Worm (Caenorhabditis elegans): ENCODE data around the gene F57A8.6.
A peak's percentile ranks its signal among the peaks of the same experiment; 100 is the strongest.

The F57A8.6 gene

DNA sequence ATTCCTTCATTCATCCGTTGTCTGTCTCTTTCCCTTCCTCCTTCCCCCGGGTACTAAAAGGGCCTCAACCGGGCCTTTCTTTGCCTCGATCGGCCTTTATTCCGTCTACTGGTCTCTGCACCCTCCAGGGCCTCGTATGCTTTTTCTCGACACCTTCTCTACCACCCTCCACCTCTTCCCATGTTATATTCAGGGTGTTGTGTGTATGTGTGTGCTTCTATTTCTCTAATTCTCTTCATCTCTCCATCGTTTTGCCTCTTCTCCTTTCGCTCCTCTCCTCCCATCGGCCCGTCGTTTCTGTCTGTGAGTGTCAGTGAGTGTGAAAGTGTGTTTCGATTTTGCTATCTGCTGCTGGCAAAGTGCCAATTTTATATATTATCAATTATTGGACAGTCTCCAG lies 33.9 kb downstream of the F57A8.6 start (continued):
- TF ChIP-seq saeg-2 (GFP tag; IDR thresholded peaks at IDR 0.05) = no peak
- TF ChIP-seq dpl-1 (GFP tag; optimal IDR thresholded peaks at IDR 0.05) = peak; percentile 30
- peak; percentile 70 for TF ChIP-seq nhr-6 (tag; optimal IDR thresholded peaks at IDR 0.05)
- no peak for TF ChIP-seq egl-27 (tag; optimal IDR thresholded peaks at IDR 0.05)
- no peak for TF ChIP-seq duxl-1 (tag; optimal IDR thresholded peaks at IDR 0.05; ENCODE audit: poor library complexity)
- no peak for TF ChIP-seq F49E8.2 (tag; optimal IDR thresholded peaks at IDR 0.05; ENCODE audit: borderline replicate concordance)
- no peak for TF ChIP-seq dmd-8 (GFP tag; IDR thresholded peaks at IDR 0.05)
- TF ChIP-seq F10B5.3 (tag; optimal IDR thresholded peaks at IDR 0.05) = no peak
- TF ChIP-seq sdz-12 (GFP tag; optimal IDR thresholded peaks at IDR 0.05) = no peak
- TF ChIP-seq nhr-237 (tag; optimal IDR thresholded peaks at IDR 0.05) = no peak
- peak in 1 of 2 experiments; percentile 6 for TF ChIP-seq daf-16 (GFP tag; optimal IDR thresholded peaks at IDR 0.05)
- peak; percentile 74 for TF ChIP-seq daf-16 (tag; optimal IDR thresholded peaks at IDR 0.05)
- no peak for TF ChIP-seq daf-19 (GFP tag; conservative IDR thresholded peaks at IDR 0.05)
- peak; percentile 89 for TF ChIP-seq mep-1 (tag; optimal IDR thresholded peaks at IDR 0.05)
- no peak for TF ChIP-seq Y105C5A.15 (GFP tag; IDR thresholded peaks at IDR 0.05)
- no peak for TF ChIP-seq T20F7.1 (GFP tag; optimal IDR thresholded peaks at IDR 0.05)
- no peak for TF ChIP-seq gei-8 (GFP tag; optimal IDR thresholded peaks at IDR 0.05)
- TF ChIP-seq ztf-11 (tag; optimal IDR thresholded peaks at IDR 0.05) = no peak
- peak; percentile 70 for TF ChIP-seq lin-13 (GFP tag; optimal IDR thresholded peaks at IDR 0.05)
- TF ChIP-seq F44E2.7 (GFP tag; IDR thresholded peaks at IDR 0.05) = no peak
- no peak for TF ChIP-seq vab-7 (GFP tag; IDR thresholded peaks at IDR 0.05)
- TF ChIP-seq ctbp-1 (GFP tag; IDR thresholded peaks at IDR 0.05) = peak; percentile 60; the same call in 1 of the 2 replicates
- TF ChIP-seq mxl-3 (GFP tag; optimal IDR thresholded peaks at IDR 0.05) = peak; percentile 68
- peak; percentile 20 for TF ChIP-seq ceh-32 (tag; optimal IDR thresholded peaks at IDR 0.05; ENCODE audit: poor library complexity)
- TF ChIP-seq tra-1 (GFP tag; IDR thresholded peaks at IDR 0.05) = no peak
- no peak for TF ChIP-seq zip-11 (GFP tag; IDR thresholded peaks at IDR 0.05)
- TF ChIP-seq jun-1 (tag; optimal IDR thresholded peaks at IDR 0.05) = peak; percentile 55
- TF ChIP-seq lin-15B (tag; optimal IDR thresholded peaks at IDR 0.05) = no peak
- TF ChIP-seq cey-2 (tag; optimal IDR thresholded peaks at IDR 0.05; ENCODE audit: borderline replicate concordance, insufficient read depth) = no peak
- no peak for TF ChIP-seq nhr-76 (tag; optimal IDR thresholded peaks at IDR 0.05)
- TF ChIP-seq aly-2 (tag; optimal IDR thresholded peaks at IDR 0.05) = no peak
- TF ChIP-seq spr-1 (tag; optimal IDR thresholded peaks at IDR 0.05) = peak; percentile 47
- TF ChIP-seq nhr-28 (tag; optimal IDR thresholded peaks at IDR 0.05) = peak; percentile 90
- TF ChIP-seq daf-12 (tag; optimal IDR thresholded peaks at IDR 0.05) = no peak
- TF ChIP-seq mdt-29 (GFP tag; IDR thresholded peaks at IDR 0.05) = no peak
- TF ChIP-seq F26F4.8 (GFP tag; conservative IDR thresholded peaks at IDR 0.05) = no peak
- TF ChIP-seq ztf-7 (tag; optimal IDR thresholded peaks at IDR 0.05) = peak; percentile 31
- TF ChIP-seq madf-5 (GFP tag; IDR thresholded peaks at IDR 0.05) = no peak
- TF ChIP-seq snpc-1.2 (GFP tag; IDR thresholded peaks at IDR 0.05) = no peak
- no peak for TF ChIP-seq lin-29 (GFP tag; IDR thresholded peaks at IDR 0.05)
- TF ChIP-seq ces-1 (GFP tag; optimal IDR thresholded peaks at IDR 0.05) = no peak
- no peak; the same call in 1 of the 2 replicates for TF ChIP-seq madf-9 (GFP tag; conservative IDR thresholded peaks at IDR 0.05)
- TF ChIP-seq hmg-1.1 (GFP tag; IDR thresholded peaks at IDR 0.05) = peak; percentile 82
- TF ChIP-seq nhr-77 (tag; optimal IDR thresholded peaks at IDR 0.05) = peak; percentile 65
- no peak for TF ChIP-seq nhr-10 (tag; optimal IDR thresholded peaks at IDR 0.05)
- no peak for TF ChIP-seq ceh-28 (tag; optimal IDR thresholded peaks at IDR 0.05)
- no peak for TF ChIP-seq Y48G9A.11 (GFP tag; IDR thresholded peaks at IDR 0.05)
- TF ChIP-seq unc-62 (GFP tag; optimal IDR thresholded peaks at IDR 0.05 in 1 of 2) = peak in 1 of 2 experiments; percentile 32
- no peak for TF ChIP-seq unc-62 (tag; optimal IDR thresholded peaks at IDR 0.05)
- no peak for TF ChIP-seq lin-39 (tag; optimal IDR thresholded peaks at IDR 0.05)
- TF ChIP-seq unc-130 (GFP tag; optimal IDR thresholded peaks at IDR 0.05) = no peak
- peak; percentile 43; the same call in 1 of the 2 replicates for TF ChIP-seq arid-1 (GFP tag; conservative IDR thresholded peaks at IDR 0.05)
- TF ChIP-seq pqm-1 (tag; optimal IDR thresholded peaks at IDR 0.05) = peak; percentile 58

Data from whole organism, L4 larva.